Worm (Caenorhabditis elegans): Measurements from ENCODE around the gene F16G10.13.

Gene F16G10.13

ce11 chrII:2421185-2421584, 25.4 kb upstream of the F16G10.13 start:
- TF ChIP-seq unc-39 (tag; optimal IDR thresholded peaks at IDR 0.05) = no peak
- no peak for TF ChIP-seq lsy-2 (tag; optimal IDR thresholded peaks at IDR 0.05)

ce11 chrII:2420685-2421084, 24.9 kb upstream of the F16G10.13 start:
- TF ChIP-seq ceh-83 (GFP tag; optimal IDR thresholded peaks at IDR 0.05) = no peak
- TF ChIP-seq lin-13 (tag; optimal IDR thresholded peaks at IDR 0.05) = no peak
- no peak for TF ChIP-seq unc-62 (GFP tag; optimal IDR thresholded peaks at IDR 0.05)
- TF ChIP-seq tbx-8 (GFP tag; optimal IDR thresholded peaks at IDR 0.05) = no peak

- TF ChIP-seq lin-32 (GFP tag; optimal IDR thresholded peaks at IDR 0.05) (no peak), pha-4 (tag; optimal IDR thresholded peaks at IDR 0.05) (no peak), mls-2 (tag; optimal IDR thresholded peaks at IDR 0.05) (no peak), unc-62 (GFP tag; optimal IDR thresholded peaks at IDR 0.05) (no peak), sem-2 (GFP tag; optimal IDR thresholded peaks at IDR 0.05) (no peak), snpc-4 (tag; optimal IDR thresholded peaks at IDR 0.05) (no peak), cnd-1 (tag; optimal IDR thresholded peaks at IDR 0.05) (no peak), ztf-11 (tag; optimal IDR thresholded peaks at IDR 0.05) (no peak), unc-39 (tag; optimal IDR thresholded peaks at IDR 0.05) (no peak), ham-2 (GFP tag; optimal IDR thresholded peaks at IDR 0.05) (no peak), sptf-1 (tag; optimal IDR thresholded peaks at IDR 0.05) (no peak), nhr-2 (tag; optimal IDR thresholded peaks at IDR 0.05) (no peak), nhr-237 (tag; optimal IDR thresholded peaks at IDR 0.05) (no peak), mab-5 (tag; optimal IDR thresholded peaks at IDR 0.05) (no peak), ces-1 (GFP tag; optimal IDR thresholded peaks at IDR 0.05) (no peak), tbx-8 (GFP tag; optimal IDR thresholded peaks at IDR 0.05) (no peak), nhr-28 (tag; optimal IDR thresholded peaks at IDR 0.05) (no peak), zip-8 (tag; optimal IDR thresholded peaks at IDR 0.05) (no peak)
Observed at ce11 chrII:2418836-2419235, 23.1 kb upstream of the F16G10.13 start, which contains the start of gene fbxc-20. Gene fbxc-20, plus strand, starts transcription at chrII:2419136.

- TF ChIP-seq ces-1 (GFP tag; optimal IDR thresholded peaks at IDR 0.05) (no peak), lin-13 (tag; optimal IDR thresholded peaks at IDR 0.05) (no peak), elt-1 (tag; optimal IDR thresholded peaks at IDR 0.05; ENCODE audit: borderline replicate concordance, insufficient read depth) (no peak), nhr-237 (tag; optimal IDR thresholded peaks at IDR 0.05) (no peak), snpc-4 (tag; optimal IDR thresholded peaks at IDR 0.05) (no peak), lin-32 (GFP tag; optimal IDR thresholded peaks at IDR 0.05) (no peak), mab-5 (tag; optimal IDR thresholded peaks at IDR 0.05) (no peak)
Observed at ce11 chrII:2417889-2418288, 22.1 kb upstream of the F16G10.13 start, which contains the start of the genes F42G2.5 and F42G2.7. Gene F42G2.5, minus strand, starts transcription at chrII:2417989. Gene F42G2.7, plus strand, starts transcription at chrII:2418158.

- no peak for TF ChIP-seq elt-1 (tag; optimal IDR thresholded peaks at IDR 0.05; ENCODE audit: borderline replicate concordance, insufficient read depth)
- no peak for TF ChIP-seq nhr-12 (tag; optimal IDR thresholded peaks at IDR 0.05)
- no peak for TF ChIP-seq mls-2 (tag; optimal IDR thresholded peaks at IDR 0.05)
- TF ChIP-seq mab-5 (tag; optimal IDR thresholded peaks at IDR 0.05) = no peak
- no peak for TF ChIP-seq nhr-237 (tag; optimal IDR thresholded peaks at IDR 0.05)
- TF ChIP-seq nhr-76 (tag; optimal IDR thresholded peaks at IDR 0.05) = no peak
- no peak for TF ChIP-seq mep-1 (tag; optimal IDR thresholded peaks at IDR 0.05)
- TF ChIP-seq flh-1 (GFP tag; optimal IDR thresholded peaks at IDR 0.05) = no peak
- TF ChIP-seq zip-8 (tag; optimal IDR thresholded peaks at IDR 0.05) = no peak
- no peak for TF ChIP-seq lin-13 (tag; optimal IDR thresholded peaks at IDR 0.05)
- TF ChIP-seq drap-1 (GFP tag; optimal IDR thresholded peaks at IDR 0.05) = no peak
- no peak for TF ChIP-seq ceh-43 (GFP tag; optimal IDR thresholded peaks at IDR 0.05)
- TF ChIP-seq pha-4 (tag; optimal IDR thresholded peaks at IDR 0.05) = no peak
Observed at ce11 chrII:2415439-2415838, 19.7 kb upstream of the F16G10.13 start, which contains the start of gene fbxa-4. Gene fbxa-4, minus strand, starts transcription at chrII:2415531.

- no peak for TF ChIP-seq M03D4.4 (tag; optimal IDR thresholded peaks at IDR 0.05)
- no peak for TF ChIP-seq nhr-28 (tag; optimal IDR thresholded peaks at IDR 0.05)
- no peak for TF ChIP-seq mls-2 (tag; optimal IDR thresholded peaks at IDR 0.05)
- no peak for TF ChIP-seq blmp-1 (tag; optimal IDR thresholded peaks at IDR 0.05)
- no peak for TF ChIP-seq ham-2 (GFP tag; optimal IDR thresholded peaks at IDR 0.05)
Observed at ce11 chrII:2412649-2413048, 16.9 kb upstream of the F16G10.13 start, which contains the start of gene fbxa-182. Gene fbxa-182, minus strand, starts transcription at chrII:2412749.

Measured in whole organism, mixed stage, embryonic.